Worm (Caenorhabditis elegans): ENCODE results near the gene T21E8.6.

T21E8.6 gene

DNA sequence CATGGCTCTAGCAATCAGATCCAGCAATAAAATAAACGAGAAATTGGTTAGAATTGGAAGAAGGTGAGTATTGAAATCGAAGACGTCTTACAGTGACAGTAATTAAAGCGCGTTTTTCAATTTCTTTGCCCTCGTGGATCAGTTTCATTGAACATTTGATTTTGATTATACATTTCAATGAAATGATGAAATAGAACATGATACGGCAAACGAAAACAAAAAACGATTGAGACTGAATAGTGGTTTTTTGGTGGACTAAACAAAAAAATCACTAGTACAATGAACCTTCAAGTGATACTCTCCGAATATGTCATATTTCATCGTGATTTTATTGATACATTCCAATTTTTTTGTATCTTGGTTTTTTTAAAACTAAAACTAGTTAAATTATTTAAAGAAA, 14.4 kb downstream of the T21E8.6 start, which contains the start of gene haly-1:
Gene haly-1, minus strand, starts transcription at position 101 of the 400 bp plus-strand sequence.
- no peak for TF ChIP-seq jun-1 (tag; optimal IDR thresholded peaks at IDR 0.05)
- TF ChIP-seq nhr-20 (tag; optimal IDR thresholded peaks at IDR 0.05) = no peak
- TF ChIP-seq sptf-1 (tag; optimal IDR thresholded peaks at IDR 0.05) = no peak
- TF ChIP-seq ama-1 (optimal IDR thresholded peaks at IDR 0.05) = no peak
- TF ChIP-seq lin-14 (GFP tag; optimal IDR thresholded peaks at IDR 0.05) = no peak
- no peak for TF ChIP-seq elt-2 (tag; optimal IDR thresholded peaks at IDR 0.05)
- no peak for TF ChIP-seq hpl-2 (GFP tag; optimal IDR thresholded peaks at IDR 0.05)
- TF ChIP-seq hlh-17 (GFP tag; optimal IDR thresholded peaks at IDR 0.05; ENCODE audit: borderline replicate concordance) = no peak
- no peak for TF ChIP-seq zip-4 (GFP tag; optimal IDR thresholded peaks at IDR 0.05)
- TF ChIP-seq efl-3 (GFP tag; optimal IDR thresholded peaks at IDR 0.05) = no peak
- TF ChIP-seq sox-4 (tag; optimal IDR thresholded peaks at IDR 0.05) = no peak
- TF ChIP-seq F16B12.6 (tag; optimal IDR thresholded peaks at IDR 0.05) = no peak
- TF ChIP-seq tbx-2 (tag; optimal IDR thresholded peaks at IDR 0.05) = no peak
- no peak for TF ChIP-seq alr-1 (tag; optimal IDR thresholded peaks at IDR 0.05; ENCODE audit: borderline replicate concordance)

DNA sequence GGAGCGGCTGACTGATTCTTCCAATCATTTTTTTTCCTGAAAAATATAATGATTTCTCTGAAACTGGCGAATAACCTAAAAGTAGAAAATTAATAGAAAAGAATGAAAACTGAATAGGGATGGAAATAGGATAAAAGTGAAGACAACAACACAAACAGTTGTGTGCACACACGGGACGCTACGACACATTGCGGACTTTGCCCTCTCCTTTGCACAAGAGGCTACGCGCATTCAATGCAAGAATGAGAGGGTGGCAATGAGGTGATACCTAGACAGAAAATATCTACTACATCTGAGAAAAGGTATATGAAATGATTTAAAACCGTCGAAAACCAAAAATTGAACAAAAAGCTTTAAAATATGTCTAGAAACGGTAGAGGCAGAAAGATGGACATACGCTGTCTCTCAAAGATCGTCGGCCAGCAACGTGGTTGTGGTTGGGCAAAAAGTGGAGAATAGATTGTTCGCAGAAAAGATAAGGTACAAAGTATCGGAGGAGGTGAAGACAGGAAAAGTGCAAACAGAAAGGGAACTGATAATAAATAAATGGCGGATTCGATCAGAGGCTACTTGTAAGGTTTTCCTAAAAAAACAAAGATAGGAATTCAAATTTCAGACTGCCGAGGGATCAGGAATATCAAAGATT, 18.1 kb downstream of the T21E8.6 start, which contains the start of gene suca-1:
Gene suca-1, minus strand, starts transcription at position 36 of the 646 bp plus-strand sequence.
- peak; percentile 93 for TF ChIP-seq F16B12.6 (tag; optimal IDR thresholded peaks at IDR 0.05)
- TF ChIP-seq mef-2 (tag; optimal IDR thresholded peaks at IDR 0.05) = no peak
- peak; percentile 38 for TF ChIP-seq nhr-90 (tag; optimal IDR thresholded peaks at IDR 0.05; ENCODE audit: poor library complexity)
- no peak for TF ChIP-seq sox-4 (tag; optimal IDR thresholded peaks at IDR 0.05)
- TF ChIP-seq nhr-76 (tag; optimal IDR thresholded peaks at IDR 0.05) = no peak
- TF ChIP-seq lsy-2 (tag; optimal IDR thresholded peaks at IDR 0.05) = peak; percentile 14 to 50
- peak in 1 of 3 experiments; percentile 62 for TF ChIP-seq ceh-82 (tag; optimal IDR thresholded peaks at IDR 0.05)
- peak; percentile 61 for TF ChIP-seq snu-23 (GFP tag; optimal IDR thresholded peaks at IDR 0.05)
- TF ChIP-seq ets-5 (GFP tag; IDR thresholded peaks at IDR 0.05) = no peak
- peak; percentile 61 for TF ChIP-seq nhr-20 (tag; optimal IDR thresholded peaks at IDR 0.05)
- peak; percentile 57 for TF ChIP-seq swsn-7 (tag; optimal IDR thresholded peaks at IDR 0.05)
- TF ChIP-seq xbp-1 (tag; optimal IDR thresholded peaks at IDR 0.05) = peak; percentile 24
- peak; percentile 7 for TF ChIP-seq C16A3.4 (tag; optimal IDR thresholded peaks at IDR 0.05)
- TF ChIP-seq efl-1 (optimal IDR thresholded peaks at IDR 0.05) = peak; percentile 23 to 37
- peak; percentile 5 to 11 for TF ChIP-seq efl-1 (GFP tag; optimal IDR thresholded peaks at IDR 0.05 in 1 of 2)
- TF ChIP-seq nhr-11 (tag; optimal IDR thresholded peaks at IDR 0.05) = no peak
- TF ChIP-seq fkh-8 (tag; optimal IDR thresholded peaks at IDR 0.05) = peak; percentile 59
- TF ChIP-seq mep-1 (tag; optimal IDR thresholded peaks at IDR 0.05) = peak; percentile 72
- peak; percentile 83 for TF ChIP-seq blmp-1 (tag; optimal IDR thresholded peaks at IDR 0.05)
- no peak for TF ChIP-seq ztf-11 (tag; optimal IDR thresholded peaks at IDR 0.05)
- no peak for TF ChIP-seq hlh-17 (GFP tag; optimal IDR thresholded peaks at IDR 0.05; ENCODE audit: borderline replicate concordance)
- TF ChIP-seq unc-30 (tag; optimal IDR thresholded peaks at IDR 0.05) = no peak
- TF ChIP-seq snpc-4 (tag; optimal IDR thresholded peaks at IDR 0.05) = no peak
- TF ChIP-seq sup-37 (GFP tag; optimal IDR thresholded peaks at IDR 0.05) = no peak
- peak in 2 of 3 experiments; percentile 17 to 35 for TF ChIP-seq dpl-1 (GFP tag; optimal IDR thresholded peaks at IDR 0.05)
- TF ChIP-seq dsc-1 (tag; optimal IDR thresholded peaks at IDR 0.05) = peak; percentile 3
- peak; percentile 40 to 54 for TF ChIP-seq lin-35 (GFP tag; optimal IDR thresholded peaks at IDR 0.05)
- no peak for TF ChIP-seq fkh-10 (GFP tag; optimal IDR thresholded peaks at IDR 0.05)
- TF ChIP-seq nhr-19 (GFP tag; conservative IDR thresholded peaks at IDR 0.05) = peak; percentile 35
- no peak for TF ChIP-seq ceh-8 (GFP tag; optimal IDR thresholded peaks at IDR 0.05)
- TF ChIP-seq nhr-28 (tag; optimal IDR thresholded peaks at IDR 0.05) = no peak
- TF ChIP-seq fos-1 (tag; optimal IDR thresholded peaks at IDR 0.05) = no peak
- TF ChIP-seq rnt-1 (tag; optimal IDR thresholded peaks at IDR 0.05) = peak; percentile 61
- TF ChIP-seq nhr-237 (tag; optimal IDR thresholded peaks at IDR 0.05) = no peak
- TF ChIP-seq egl-13 (tag; optimal IDR thresholded peaks at IDR 0.05) = no peak
- TF ChIP-seq grh-1 (GFP tag; IDR thresholded peaks at IDR 0.05) = no peak
- peak; percentile 44 for TF ChIP-seq nhr-47 (tag; optimal IDR thresholded peaks at IDR 0.05)
- TF ChIP-seq lin-13 (GFP tag; optimal IDR thresholded peaks at IDR 0.05) = peak; percentile 7
- peak; percentile 51 for TF ChIP-seq nhr-71 (tag; optimal IDR thresholded peaks at IDR 0.05)
- TF ChIP-seq elt-2 (tag; optimal IDR thresholded peaks at IDR 0.05) = peak; percentile 61
- peak; percentile 7 for TF ChIP-seq jun-1 (tag; optimal IDR thresholded peaks at IDR 0.05)
- TF ChIP-seq mdl-1 (tag; optimal IDR thresholded peaks at IDR 0.05) = peak in 1 of 2 experiments; percentile 27
